Fruit fly (Drosophila melanogaster): Measurements from ENCODE around the gene Atg8b.

The Atg8b gene

DNA sequence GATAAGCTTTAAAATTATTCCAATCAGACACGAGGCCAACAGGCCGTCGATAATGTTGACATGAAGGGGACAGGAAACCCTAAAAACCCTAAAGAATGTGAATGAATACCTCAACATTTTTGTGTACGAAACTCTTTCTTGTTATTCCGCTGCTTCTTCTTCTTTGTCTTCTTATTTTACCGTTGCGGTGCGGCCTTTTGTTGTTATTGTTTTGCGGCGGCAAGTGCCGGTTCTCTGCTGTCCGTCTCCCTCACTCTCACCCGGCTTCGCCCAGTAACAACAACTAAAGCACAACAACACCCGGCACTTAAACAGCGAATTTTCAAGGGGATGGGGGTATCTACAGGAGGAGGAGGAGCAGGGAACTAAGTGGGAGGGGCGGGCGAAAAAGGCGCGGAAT is 10.5 kb downstream of the Atg8b start:
- TF ChIP-seq dsx (GFP tag; optimal IDR thresholded peaks at IDR 0.05; ENCODE audit: poor library complexity, severe bottlenecking) (peak; percentile 35), CG11294 (GFP tag; IDR thresholded peaks at IDR 0.05) (no peak), CG6854 (GFP tag; optimal IDR thresholded peaks at IDR 0.05) (peak; percentile 8), CG1621 (tag; optimal IDR thresholded peaks at IDR 0.05) (peak; percentile 1), svp (GFP tag) (peak; percentile 71)

DNA sequence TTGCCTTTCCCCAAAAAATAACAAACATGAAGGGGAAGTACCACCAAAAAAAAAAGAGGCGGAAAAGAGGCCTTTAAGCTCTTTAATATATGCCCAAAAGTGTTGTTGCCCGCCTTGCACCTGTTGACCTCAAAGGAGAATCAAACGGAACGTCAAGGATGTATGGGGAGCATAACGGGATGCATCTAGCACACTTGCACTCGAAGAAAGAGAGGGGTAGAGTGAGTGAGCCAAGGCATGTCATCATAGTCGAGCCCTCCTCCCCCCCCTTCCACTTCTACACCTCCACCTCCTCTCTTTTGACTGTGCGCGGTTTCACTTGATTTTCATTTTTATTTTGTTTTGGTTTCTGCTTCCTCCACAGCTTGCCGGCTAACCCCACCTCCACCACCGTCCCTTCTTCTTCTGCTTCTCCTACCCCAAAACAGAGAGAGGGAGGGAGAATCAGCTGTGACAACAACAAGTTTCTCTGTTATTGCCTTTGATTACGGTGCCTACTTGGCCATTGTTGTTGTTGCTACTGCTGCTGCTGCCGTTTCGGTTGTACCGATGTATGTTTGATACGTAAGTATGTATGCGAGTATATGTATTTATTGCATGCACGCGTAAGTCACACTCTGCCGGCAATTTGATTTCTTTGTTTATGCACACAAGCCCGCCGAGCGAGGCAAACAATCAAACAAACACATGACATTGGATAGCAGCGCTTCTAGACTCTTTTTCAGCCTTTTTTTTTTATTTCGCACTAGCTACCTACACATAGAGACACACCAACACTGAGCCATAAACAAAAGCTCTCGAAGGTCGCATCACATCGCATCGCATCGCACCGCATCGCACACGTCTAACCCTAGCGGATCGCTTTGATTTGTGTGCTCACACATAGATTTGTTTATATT is 12.0 kb downstream of the Atg8b start:
- TF ChIP-seq Hr39 (GFP tag; optimal IDR thresholded peaks at IDR 0.05) (no peak), pdm3 (GFP tag; optimal IDR thresholded peaks at IDR 0.05) (no peak), CG32006 (GFP tag; optimal IDR thresholded peaks at IDR 0.05) (no peak), ss (GFP tag; optimal IDR thresholded peaks at IDR 0.05) (peak; percentile 7 to 44), salr (GFP tag; optimal IDR thresholded peaks at IDR 0.05) (no peak), Eip78C (GFP tag) (peak; percentile 53), fd59A (GFP tag; optimal IDR thresholded peaks at IDR 0.05) (no peak), CG6163 (GFP tag; IDR thresholded peaks at IDR 0.05) (0 out of 3 replicates have a peak, but pooled peaks have one; percentile 12), Sox14 (GFP tag; optimal IDR thresholded peaks at IDR 0.05) (peak; percentile 57), Blimp-1 (GFP tag; optimal IDR thresholded peaks at IDR 0.05) (no peak), Sox102F (GFP tag; optimal IDR thresholded peaks at IDR 0.05) (peak; percentile 7), CG6792 (GFP tag; optimal IDR thresholded peaks at IDR 0.05) (no peak), OdsH (GFP tag; optimal IDR thresholded peaks at IDR 0.05) (no peak), CG10669 (GFP tag; optimal IDR thresholded peaks at IDR 0.05) (no peak), CG7368 (GFP tag; optimal IDR thresholded peaks at IDR 0.05) (no peak), Ets21C (GFP tag; optimal IDR thresholded peaks at IDR 0.05) (no peak), CG6276 (GFP tag; optimal IDR thresholded peaks at IDR 0.05) (no peak), vri (GFP tag; optimal IDR thresholded peaks at IDR 0.05) (peak; percentile 63), CG8632 (GFP tag; optimal IDR thresholded peaks at IDR 0.05) (no peak), eg (GFP tag; IDR thresholded peaks at IDR 0.05) (peak; percentile 42; the same call in 1 of the 3 replicates), CG15336 (GFP tag; IDR thresholded peaks at IDR 0.05) (no peak), dac (GFP tag; optimal IDR thresholded peaks at IDR 0.05) (no peak), Met (GFP tag; optimal IDR thresholded peaks at IDR 0.05) (no peak), dsx (GFP tag; optimal IDR thresholded peaks at IDR 0.05; ENCODE audit: poor library complexity, severe bottlenecking) (peak; percentile 27), CG6808 (GFP tag; optimal IDR thresholded peaks at IDR 0.05) (no peak), Eip93F (GFP tag; optimal IDR thresholded peaks at IDR 0.05) (no peak), svp (GFP tag) (peak; percentile 83), CG16779 (tag; optimal IDR thresholded peaks at IDR 0.05) (no peak), CG11762 (GFP tag; optimal IDR thresholded peaks at IDR 0.05; ENCODE audit: insufficient read depth) (no peak), fkh (GFP tag; optimal IDR thresholded peaks at IDR 0.05) (peak; percentile 71), CG8119 (GFP tag; IDR thresholded peaks at IDR 0.05) (0 out of 3 replicates have a peak, but pooled peaks have one; percentile 17), esn (GFP tag; optimal IDR thresholded peaks at IDR 0.05) (peak; percentile 9), CG1621 (tag; optimal IDR thresholded peaks at IDR 0.05) (no peak), CG6854 (GFP tag; optimal IDR thresholded peaks at IDR 0.05) (no peak), Eip75B (GFP tag; optimal IDR thresholded peaks at IDR 0.05) (peak; percentile 20), CG8319 (GFP tag; optimal IDR thresholded peaks at IDR 0.05) (no peak), fd85E (GFP tag; optimal IDR thresholded peaks at IDR 0.05) (no peak), cyc (GFP tag; optimal IDR thresholded peaks at IDR 0.05) (no peak)
